Fruit fly (Drosophila melanogaster): ENCODE measurements around the gene odd.

- TF ChIP-seq Mnt (GFP tag; optimal IDR thresholded peaks at IDR 0.05) (no peak), CG7101 (tag; optimal IDR thresholded peaks at IDR 0.05) (no peak), cnc (optimal IDR thresholded peaks at IDR 0.05) (no peak), CG1620 (GFP tag; optimal IDR thresholded peaks at IDR 0.05) (no peak), CG7045 (GFP tag; optimal IDR thresholded peaks at IDR 0.05) (no peak), CG12768 (GFP tag; optimal IDR thresholded peaks at IDR 0.05) (no peak), Crg-1 (GFP tag; optimal IDR thresholded peaks at IDR 0.05) (no peak)
Observed at dm6 chr2L:3654956-3655618, 48.5 kb upstream of the odd start.

All from whole organism, adult.